Fruit fly (Drosophila melanogaster) whole organism, embryonic: Measurements from ENCODE around the gene Nsf2.

Source experiments
- Aef1 ChIP-seq: fragments of 200-800 bp; sonication (Bioruptor generic); IDR thresholded peaks from 3 replicates; pipeline ENCODE4 v1.3.6; 2022; ENCODE audit warnings: missing biosample characterization, missing genetic modification characterization
- BEAF-32 ChIP-seq: fragments of 200-800 bp; sonication (Bioruptor generic); optimal IDR thresholded peaks from 3 replicates; lab custom pipeline; 2017; ENCODE audit warnings: missing biosample characterization, missing genetic modification characterization, mild to moderate bottlenecking, moderate library complexity, missing genetic modification reagents
- C15 ChIP-seq: fragments of 200-800 bp; sonication (Bioruptor generic); IDR thresholded peaks from 3 replicates; pipeline ENCODE4 v1.3.6; 2022; ENCODE audit warnings: missing biosample characterization, missing genetic modification characterization
- CG10654 ChIP-seq: fragments of 200-800 bp; sonication (Bioruptor generic); optimal IDR thresholded peaks from 2 replicates; lab custom pipeline; 2016; ENCODE audit warnings: missing biosample characterization, missing genetic modification characterization
- CG11456 ChIP-seq: fragments of 200-800 bp; sonication (Bioruptor generic); IDR thresholded peaks from 3 replicates; pipeline ENCODE4 v1.3.6; 2022; ENCODE audit warnings: missing biosample characterization, missing genetic modification characterization
- CG11723 ChIP-seq: fragments of 200-800 bp; sonication (Bioruptor generic); optimal IDR thresholded peaks from 2 replicates; lab custom pipeline; 2017; ENCODE audit warnings: missing biosample characterization, mild to moderate bottlenecking, missing genetic modification characterization
- CG12236 ChIP-seq: fragments of 200-800 bp; sonication (Bioruptor generic); optimal IDR thresholded peaks from 2 replicates; lab custom pipeline; 2016; ENCODE audit warnings: missing biosample characterization, missing genetic modification characterization
- CG1233 ChIP-seq: fragments of 200-800 bp; sonication (Bioruptor generic); optimal IDR thresholded peaks from 4 replicates; lab custom pipeline; 2018; ENCODE audit warnings: missing biosample characterization, mild to moderate bottlenecking, missing genetic modification characterization
- CG12744 ChIP-seq: fragments of 200-800 bp; sonication (Bioruptor generic); optimal IDR thresholded peaks from 2 replicates; lab custom pipeline; 2016; ENCODE audit warnings: missing biosample characterization, missing genetic modification characterization
- CG1529 ChIP-seq: fragments of 200-800 bp; sonication (Bioruptor generic); optimal IDR thresholded peaks from 3 replicates; lab custom pipeline; 2018; ENCODE audit warnings: missing biosample characterization, missing genetic modification characterization
- CG17186 ChIP-seq: fragments of 200-800 bp; sonication (Bioruptor generic); optimal IDR thresholded peaks from 3 replicates; lab custom pipeline; 2017; ENCODE audit warnings: missing biosample characterization, missing genetic modification reagents, missing genetic modification characterization
- CG17328 ChIP-seq: fragments of 200-800 bp; sonication (Bioruptor generic); IDR thresholded peaks from 2 replicates; pipeline ENCODE4 v1.3.6; 2022; ENCODE audit warnings: missing biosample characterization, missing genetic modification characterization
- CG17361 ChIP-seq: fragments of 200-800 bp; sonication (Bioruptor generic); IDR thresholded peaks from 3 replicates; pipeline ENCODE4 v1.3.6; 2022; ENCODE audit warnings: missing biosample characterization, missing genetic modification characterization
- CG18476 ChIP-seq: fragments of 200-800 bp; sonication (Bioruptor generic); optimal IDR thresholded peaks from 2 replicates; lab custom pipeline; 2016; ENCODE audit warnings: missing biosample characterization, mild to moderate bottlenecking, missing genetic modification characterization
- CG18764 ChIP-seq: fragments of 200-800 bp; sonication (Bioruptor generic); optimal IDR thresholded peaks from 3 replicates; lab custom pipeline; 2016; ENCODE audit warnings: missing biosample characterization, missing genetic modification characterization
- CG2712 ChIP-seq: fragments of 200-800 bp; optimal IDR thresholded peaks from 3 replicates; lab custom pipeline; 2019; ENCODE audit warnings: missing biosample characterization, mild to moderate bottlenecking, missing genetic modification characterization, moderate library complexity
- CG32767 ChIP-seq: fragments of 200-800 bp; sonication (Bioruptor generic); IDR thresholded peaks from 2 replicates; pipeline ENCODE4 v1.3.6; 2022; ENCODE audit warnings: missing biosample characterization, missing genetic modification characterization
- CG3281 ChIP-seq: fragments of 200-800 bp; sonication (Bioruptor generic); optimal IDR thresholded peaks from 3 replicates; lab custom pipeline; 2017; ENCODE audit warnings: missing biosample characterization, mild to moderate bottlenecking, missing genetic modification characterization
- CG3838 ChIP-seq: fragments of 200-800 bp; sonication (Bioruptor generic); optimal IDR thresholded peaks from 3 replicates; lab custom pipeline; 2016; ENCODE audit warnings: missing biosample characterization, missing genetic modification characterization
- CG6791 ChIP-seq: fragments of 200-800 bp; sonication (Bioruptor generic); IDR thresholded peaks from 3 replicates; pipeline ENCODE4 v1.3.6; 2022; ENCODE audit warnings: missing biosample characterization, missing genetic modification characterization; ENCODE audit not compliant: partially characterized antibody
- CG6854 ChIP-seq: fragments of 200-800 bp; sonication (Bioruptor generic); optimal IDR thresholded peaks from 3 replicates; lab custom pipeline; 2017; ENCODE audit warnings: missing biosample characterization, mild to moderate bottlenecking, missing genetic modification characterization
- CG7786 ChIP-seq: fragments of 200-800 bp; sonication (Bioruptor generic); optimal IDR thresholded peaks from 2 replicates; lab custom pipeline; 2016; ENCODE audit warnings: missing biosample characterization, missing genetic modification characterization
- CG7839 ChIP-seq: fragments of 200-800 bp; sonication (Bioruptor generic); optimal IDR thresholded peaks from 3 replicates; lab custom pipeline; 2018; ENCODE audit warnings: missing biosample characterization, mild to moderate bottlenecking, missing genetic modification characterization, moderate library complexity
- CG9727 ChIP-seq: fragments of 200-800 bp; sonication (Bioruptor generic); optimal IDR thresholded peaks from 3 replicates; lab custom pipeline; 2017; ENCODE audit warnings: missing biosample characterization, mild to moderate bottlenecking, missing genetic modification characterization
- Deaf1 ChIP-seq: fragments of 200-800 bp; optimal IDR thresholded peaks from 3 replicates; lab custom pipeline; 2019; ENCODE audit warnings: missing biosample characterization, mild to moderate bottlenecking, missing genetic modification characterization, moderate library complexity
- Doc3 ChIP-seq: fragments of 200-800 bp; sonication (Bioruptor generic); IDR thresholded peaks from 3 replicates; pipeline ENCODE4 v1.3.6; 2022; ENCODE audit warnings: missing biosample characterization, missing genetic modification characterization; ENCODE audit not compliant: partially characterized antibody
- Dref ChIP-seq: fragments of 200-800 bp; sonication (Bioruptor generic); IDR thresholded peaks from 2 replicates; pipeline ENCODE4 v1.3.6; 2022; ENCODE audit warnings: missing biosample characterization, missing genetic modification characterization
- Ets65A ChIP-seq: fragments of 200-800 bp; sonication (Bioruptor generic); peaks from one replicate; lab custom pipeline; 2016; ENCODE audit warnings: missing biosample characterization, missing genetic modification characterization
- Fer1 ChIP-seq: fragments of 200-800 bp; sonication (Bioruptor generic); optimal IDR thresholded peaks from 2 replicates; lab custom pipeline; 2017; ENCODE audit warnings: missing biosample characterization, mild to moderate bottlenecking, missing genetic modification characterization
- Gug ChIP-seq: fragments of 200-800 bp; sonication (Bioruptor generic); IDR thresholded peaks from 4 replicates; pipeline ENCODE4 v1.3.6; 2022; ENCODE audit warnings: missing biosample characterization, missing genetic modification characterization
- Hr3 ChIP-seq: fragments of 200-800 bp; sonication (Bioruptor generic); optimal IDR thresholded peaks from 3 replicates; lab custom pipeline; 2016; ENCODE audit warnings: missing biosample characterization, missing genetic modification characterization
- Myb ChIP-seq: fragments of 200-800 bp; sonication (Bioruptor generic); optimal IDR thresholded peaks from 2 replicates; lab custom pipeline; 2016; ENCODE audit warnings: missing biosample characterization, missing genetic modification characterization
- Tbp ChIP-seq: fragments of >200 bp; optimal IDR thresholded peaks from 2 replicates; lab custom pipeline; 2018; ENCODE audit warnings: missing biosample characterization, missing genetic modification characterization
- bcd ChIP-seq: fragments of 200-800 bp; sonication (Bioruptor generic); optimal IDR thresholded peaks from 2 replicates; lab custom pipeline; 2017; ENCODE audit warnings: missing biosample characterization, mild to moderate bottlenecking, missing genetic modification characterization
- caup ChIP-seq: fragments of 200-800 bp; sonication (Bioruptor generic); optimal IDR thresholded peaks from 3 replicates; lab custom pipeline; 2017; ENCODE audit warnings: missing biosample characterization, mild to moderate bottlenecking, missing genetic modification characterization, moderate library complexity; ENCODE audit not compliant: severe bottlenecking
- ci ChIP-seq: fragments of 200-800 bp; sonication (Bioruptor generic); IDR thresholded peaks from 3 replicates; pipeline ENCODE4 v1.3.6; 2022; ENCODE audit warnings: missing biosample characterization, missing genetic modification characterization
- dysf ChIP-seq: fragments of 200-800 bp; sonication (Bioruptor generic); IDR thresholded peaks from 3 replicates; pipeline ENCODE4 v1.3.6; 2022; ENCODE audit warnings: missing biosample characterization, missing genetic modification characterization
- fd96Cb ChIP-seq: fragments of 200-800 bp; sonication (Bioruptor generic); optimal IDR thresholded peaks from 2 replicates; lab custom pipeline; 2018; ENCODE audit warnings: missing biosample characterization, mild to moderate bottlenecking, missing genetic modification characterization, moderate library complexity
- gcm ChIP-seq: fragments of 200-800 bp; sonication (Bioruptor generic); optimal IDR thresholded peaks from 2 replicates; lab custom pipeline; 2019; ENCODE audit warnings: missing biosample characterization, mild to moderate bottlenecking, missing genetic modification characterization, moderate library complexity
- grau ChIP-seq: fragments of 200-800 bp; optimal IDR thresholded peaks from 3 replicates; lab custom pipeline; 2019; ENCODE audit warnings: missing biosample characterization, mild to moderate bottlenecking, missing genetic modification characterization, moderate library complexity
- jing ChIP-seq: fragments of 200-800 bp; sonication (Bioruptor generic); optimal IDR thresholded peaks from 2 replicates; lab custom pipeline; 2018; ENCODE audit warnings: missing biosample characterization, mild to moderate bottlenecking, missing genetic modification characterization
- jumu ChIP-seq: fragments of 200-800 bp; sonication (Bioruptor generic); optimal IDR thresholded peaks from 3 replicates; lab custom pipeline; 2016; ENCODE audit warnings: missing biosample characterization, missing genetic modification characterization
- lab ChIP-seq: fragments of 200-800 bp; sonication (Bioruptor generic); optimal IDR thresholded peaks from 3 replicates; lab custom pipeline; 2017; ENCODE audit warnings: missing biosample characterization, missing genetic modification characterization, mild to moderate bottlenecking, moderate library complexity, missing genetic modification reagents
- lbe ChIP-seq: fragments of 200-800 bp; sonication (Bioruptor generic); optimal IDR thresholded peaks from 2 replicates; lab custom pipeline; 2016; ENCODE audit warnings: missing biosample characterization, mild to moderate bottlenecking, missing genetic modification characterization
- maf-S ChIP-seq: fragments of 200-800 bp; sonication (Bioruptor generic); optimal IDR thresholded peaks from 2 replicates; lab custom pipeline; 2016; ENCODE audit warnings: missing biosample characterization, missing genetic modification characterization
- sc ChIP-seq, 3 experiments: fragments of >200 bp in 2 of 3; fragments of 200-800 bp in 1 of 3; sonication (Bioruptor generic) in 1 of 3; optimal IDR thresholded peaks; 2 replicates in 2 of 3; 3 replicates in 1 of 3; lab custom pipeline; 2017; ENCODE audit warnings: mild to moderate bottlenecking in 1 of 3, missing biosample characterization in 1 of 3, missing genetic modification characterization in 1 of 3, missing genetic modification reagents in 1 of 3
- sim ChIP-seq: fragments of 200-800 bp; sonication (Bioruptor generic); IDR thresholded peaks from 2 replicates; pipeline ENCODE4 v1.3.6; 2022; ENCODE audit warnings: missing biosample characterization, missing genetic modification characterization
- sr ChIP-seq: fragments of 200-800 bp; sonication (Bioruptor generic); IDR thresholded peaks from 3 replicates; pipeline ENCODE4 v1.3.6; 2022; ENCODE audit warnings: missing biosample characterization, missing genetic modification characterization
- stwl ChIP-seq: fragments of 200-800 bp; sonication (Bioruptor generic); optimal IDR thresholded peaks from 3 replicates; lab custom pipeline; 2018; ENCODE audit warnings: missing biosample characterization, mild to moderate bottlenecking, missing genetic modification characterization, moderate library complexity
- sug ChIP-seq: fragments of 200-800 bp; optimal IDR thresholded peaks from 2 replicates; lab custom pipeline; 2019; ENCODE audit warnings: missing biosample characterization, mild to moderate bottlenecking, missing genetic modification characterization, moderate library complexity
- tin ChIP-seq: fragments of 200-800 bp; sonication (Bioruptor generic); optimal IDR thresholded peaks from 3 replicates; lab custom pipeline; 2016; ENCODE audit warnings: missing biosample characterization, missing genetic modification characterization
- yki ChIP-seq: fragments of >200 bp; optimal IDR thresholded peaks from 3 replicates; lab custom pipeline; 2018

Gene Nsf2

DNA sequence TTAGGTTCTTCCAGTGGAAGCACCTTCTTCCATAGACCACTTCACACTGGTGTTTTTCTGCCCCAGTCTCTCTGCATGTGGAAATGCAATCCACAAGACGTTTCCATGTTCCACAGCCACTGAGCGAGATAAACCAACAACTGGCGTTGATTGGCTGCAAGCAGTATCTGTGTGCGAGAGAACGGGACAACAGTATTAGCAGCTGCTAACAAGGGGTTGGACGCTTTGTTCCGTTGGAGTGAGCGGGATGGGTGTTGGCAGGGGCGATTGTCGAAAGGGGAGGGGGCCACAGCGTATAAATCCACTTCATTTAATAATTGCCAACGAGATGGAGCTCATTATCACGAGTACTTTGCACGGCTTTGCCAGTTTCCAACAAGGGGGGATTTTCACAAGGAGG is 39.3 kb upstream of the Nsf2 start (continued):
- TF ChIP-seq lab (GFP tag; lab: Kevin White, UChicago) = no peak
- 0 out of 3 replicates have a peak, but pooled peaks have one; percentile 36 for TF ChIP-seq sr
- no peak for TF ChIP-seq CG7786 (GFP tag; lab: Kevin White, UChicago)
- TF ChIP-seq CG17186 (GFP tag; lab: Kevin White, UChicago) = no peak
- TF ChIP-seq C15 = no peak
- no peak for TF ChIP-seq dysf (GFP tag; lab: Robert Waterston, UW)
- TF ChIP-seq sc (optimal IDR thresholded peaks at IDR 0.05; lab: Kevin White, UChicago) = no peak
- no peak for TF ChIP-seq sc (GFP tag; optimal IDR thresholded peaks at IDR 0.05; lab: Kevin White, UChicago)
- peak; percentile 20 for TF ChIP-seq grau (tag; lab: Kevin White, UChicago)
- TF ChIP-seq lbe (GFP tag; lab: Kevin White, UChicago) = no peak
- no peak for TF ChIP-seq yki
- peak; percentile 59 for TF ChIP-seq jing
- no peak for TF ChIP-seq CG9727 (GFP tag; lab: Kevin White, UChicago)
- no peak for TF ChIP-seq CG18476 (GFP tag; lab: Kevin White, UChicago)
- TF ChIP-seq Doc3 (GFP tag; lab: Robert Waterston, UW) = no peak
- no peak for TF ChIP-seq CG7839
- no peak for TF ChIP-seq CG2712 (tag; lab: Kevin White, UChicago)
- no peak for TF ChIP-seq ci (GFP tag; lab: Robert Waterston, UW)
- no peak; the same call in 2 of the 3 replicates for TF ChIP-seq CG6791 (GFP tag; lab: Robert Waterston, UW)
- TF ChIP-seq Myb (GFP tag; lab: Kevin White, UChicago) = no peak
- TF ChIP-seq CG12744 (GFP tag; lab: Kevin White, UChicago) = no peak
- TF ChIP-seq sim (GFP tag; lab: Robert Waterston, UW) = no peak
- no peak for TF ChIP-seq CG11723 (GFP tag; lab: Kevin White, UChicago)
- no peak for TF ChIP-seq CG6854 (GFP tag; lab: Kevin White, UChicago)
- TF ChIP-seq jumu (GFP tag; lab: Kevin White, UChicago) = no peak
- no peak for TF ChIP-seq BEAF-32
- TF ChIP-seq CG3281 (GFP tag; lab: Kevin White, UChicago) = no peak
- TF ChIP-seq Deaf1 (tag; lab: Kevin White, UChicago) = peak; percentile 28
- TF ChIP-seq Gug (GFP tag; lab: Robert Waterston, UW) = no peak
- TF ChIP-seq Ets65A = no peak
- TF ChIP-seq gcm (GFP tag; lab: Kevin White, UChicago) = no peak
- no peak for TF ChIP-seq Hr3 (GFP tag; lab: Kevin White, UChicago)
- no peak for TF ChIP-seq CG17361 (GFP tag; lab: Robert Waterston, UW)
- TF ChIP-seq fd96Cb (tag; lab: Kevin White, UChicago) = no peak
- TF ChIP-seq CG1529 = no peak
- no peak for TF ChIP-seq CG17328 (GFP tag; lab: Robert Waterston, UW)
- no peak for TF ChIP-seq Aef1
- TF ChIP-seq CG32767 = peak; percentile 42; the same call in 1 of the 2 replicates
- TF ChIP-seq Fer1 = no peak
- no peak for TF ChIP-seq CG1233 (GFP tag; lab: Kevin White, UChicago)
- TF ChIP-seq Tbp (GFP tag; lab: Kevin White, UChicago) = no peak
- no peak for TF ChIP-seq CG18764 (GFP tag; lab: Kevin White, UChicago)
- no peak for TF ChIP-seq CG11456
- no peak for TF ChIP-seq Dref (GFP tag; lab: Robert Waterston, UW)
- no peak for TF ChIP-seq bcd (GFP tag; lab: Kevin White, UChicago)
- no peak for TF ChIP-seq maf-S (GFP tag; lab: Kevin White, UChicago)
- no peak for TF ChIP-seq stwl (tag; lab: Kevin White, UChicago)
- no peak for TF ChIP-seq caup (GFP tag; lab: Kevin White, UChicago)
- no peak for TF ChIP-seq CG12236
- TF ChIP-seq tin = no peak
- TF ChIP-seq CG10654 (GFP tag; lab: Kevin White, UChicago) = no peak
- TF ChIP-seq CG3838 = no peak
- no peak for TF ChIP-seq sug (tag; lab: Kevin White, UChicago)
